Worm (Caenorhabditis elegans) whole organism, L3 larva: ENCODE results near the gene F10E9.3.

Experiments used
- aly-2 ChIP-seq: fragments of 150-350 bp; optimal IDR thresholded peaks from 2 replicates; lab custom pipeline; 2014; ENCODE audit warnings: missing biosample characterization, missing genetic modification characterization
- ama-1 ChIP-seq: fragments of 150-350 bp; optimal IDR thresholded peaks from 2 replicates; lab custom pipeline; 2018
- ceh-28 ChIP-seq: fragments of 150-350 bp; optimal IDR thresholded peaks from 2 replicates; lab custom pipeline; 2014; ENCODE audit warnings: missing biosample characterization, missing genetic modification reagents, missing genetic modification characterization
- daf-12 ChIP-seq: fragments of 150-350 bp; optimal IDR thresholded peaks from 2 replicates; lab custom pipeline; 2014; ENCODE audit warnings: missing biosample characterization, missing genetic modification reagents, missing genetic modification characterization
- egl-27 ChIP-seq: sonication (generic microtip); optimal IDR thresholded peaks from 4 replicates; lab custom pipeline; 2017; ENCODE audit warnings: missing biosample characterization, missing genetic modification reagents, missing genetic modification characterization
- egl-5 ChIP-seq: fragments of 150-350 bp; optimal IDR thresholded peaks from 2 replicates; lab custom pipeline; 2017; ENCODE audit warnings: missing biosample characterization, missing genetic modification reagents, missing genetic modification characterization, inconsistent platforms
- elt-1 ChIP-seq: fragments of 150-350 bp; optimal IDR thresholded peaks from 2 replicates; lab custom pipeline; 2014; ENCODE audit warnings: missing biosample characterization, missing genetic modification characterization
- elt-2 ChIP-seq: sonication (generic microtip); optimal IDR thresholded peaks from 2 replicates; lab custom pipeline; 2016; ENCODE audit warnings: missing genetic modification reagents, mild to moderate bottlenecking, missing genetic modification characterization, missing compliant biosample characterization
- eor-1 ChIP-seq, 2 experiments: fragments of 150-350 bp; optimal IDR thresholded peaks; 2 replicates each; lab custom pipeline; 2014 to 2018; ENCODE audit warnings: missing biosample characterization in 2 of 2, missing genetic modification characterization in 2 of 2
- fkh-10 ChIP-seq: sonication (generic microtip); optimal IDR thresholded peaks from 2 replicates; lab custom pipeline; 2017; ENCODE audit warnings: missing biosample characterization, missing genetic modification reagents, missing genetic modification characterization
- fkh-2 ChIP-seq: fragments of 150-350 bp; optimal IDR thresholded peaks from 2 replicates; lab custom pipeline; 2014; ENCODE audit warnings: missing biosample characterization, missing genetic modification reagents, missing genetic modification characterization
- fos-1 ChIP-seq: fragments of 150-350 bp; optimal IDR thresholded peaks from 2 replicates; lab custom pipeline; 2014; ENCODE audit warnings: missing biosample characterization, missing genetic modification characterization
- jun-1 ChIP-seq: fragments of 150-350 bp; optimal IDR thresholded peaks from 2 replicates; lab custom pipeline; 2014; ENCODE audit warnings: missing biosample characterization, missing genetic modification reagents, missing genetic modification characterization
- lin-15B ChIP-seq: fragments of 150-350 bp; optimal IDR thresholded peaks from 2 replicates; lab custom pipeline; 2014; ENCODE audit warnings: missing biosample characterization, missing genetic modification characterization
- lin-39 ChIP-seq: fragments of 150-350 bp; optimal IDR thresholded peaks from 2 replicates; lab custom pipeline; 2018; ENCODE audit warnings: missing biosample characterization, missing genetic modification reagents, missing genetic modification characterization
- mdl-1 ChIP-seq: fragments of 150-350 bp; optimal IDR thresholded peaks from 2 replicates; lab custom pipeline; 2014; ENCODE audit warnings: missing biosample characterization, missing genetic modification characterization
- nfya-1 ChIP-seq: sonication (generic microtip); optimal IDR thresholded peaks from 2 replicates; lab custom pipeline; 2017; ENCODE audit warnings: missing genetic modification characterization, mild to moderate bottlenecking, missing compliant biosample characterization, antibody characterized with exemption, moderate library complexity; ENCODE audit not compliant: insufficient read depth
- nhr-11 ChIP-seq: fragments of 150-350 bp; optimal IDR thresholded peaks from 2 replicates; lab custom pipeline; 2014; ENCODE audit warnings: missing biosample characterization, missing genetic modification characterization
- nhr-25 ChIP-seq: sonication (generic microtip); optimal IDR thresholded peaks from 2 replicates; lab custom pipeline; 2017; ENCODE audit warnings: missing biosample characterization, missing genetic modification characterization
- nhr-67 ChIP-seq: fragments of 150-350 bp; optimal IDR thresholded peaks from 2 replicates; lab custom pipeline; 2014; ENCODE audit warnings: missing biosample characterization, missing genetic modification characterization
- nhr-77 ChIP-seq: fragments of 150-350 bp; optimal IDR thresholded peaks from 2 replicates; lab custom pipeline; 2014; ENCODE audit warnings: missing biosample characterization, missing genetic modification characterization
- pha-4 ChIP-seq: fragments of 150-350 bp; optimal IDR thresholded peaks from 2 replicates; lab custom pipeline; 2014; ENCODE audit warnings: missing biosample characterization, missing genetic modification reagents, missing genetic modification characterization
- pqm-1 ChIP-seq: fragments of 150-350 bp; optimal IDR thresholded peaks from 2 replicates; lab custom pipeline; 2017; ENCODE audit warnings: missing biosample characterization, missing genetic modification characterization, inconsistent platforms
- sea-2 ChIP-seq: fragments of 150-350 bp; sonication (generic microtip); optimal IDR thresholded peaks from 4 replicates; lab custom pipeline; 2014; ENCODE audit warnings: missing biosample characterization, missing genetic modification reagents, missing genetic modification characterization
- unc-39 ChIP-seq: sonication (generic microtip); optimal IDR thresholded peaks from 4 replicates; lab custom pipeline; 2017; ENCODE audit warnings: missing biosample characterization, missing genetic modification characterization
- unc-62 ChIP-seq: fragments of 150-350 bp; sonication (generic microtip); optimal IDR thresholded peaks from 4 replicates; lab custom pipeline; 2014; ENCODE audit warnings: missing biosample characterization, missing genetic modification reagents, missing genetic modification characterization
- zag-1 ChIP-seq: fragments of 150-350 bp; optimal IDR thresholded peaks from 2 replicates; lab custom pipeline; 2014; ENCODE audit warnings: missing biosample characterization, missing genetic modification characterization
- ztf-4 ChIP-seq: fragments of 150-350 bp; optimal IDR thresholded peaks from 2 replicates; lab custom pipeline; 2014; ENCODE audit warnings: missing biosample characterization, missing genetic modification characterization

F10E9.3 gene

ce11 chrIII:8319100-8319499 lies 8.3 kb downstream of the F10E9.3 start, which contains the start of gene F10E9.11 (continued):
- TF ChIP-seq elt-1 (tag; lab: Kevin White, UChicago): no peak
- TF ChIP-seq nhr-77 (tag; lab: Kevin White, UChicago): no peak
- no peak for TF ChIP-seq mdl-1 (tag; lab: Kevin White, UChicago)
- no peak for TF ChIP-seq aly-2 (tag; lab: Kevin White, UChicago)

ce11 chrIII:8320183-8320582 lies 9.4 kb downstream of the F10E9.3 start, which contains the start of gene F10E9.10:
F10E9.10 (minus strand) TSS chrIII:8320283.
- TF ChIP-seq unc-62: no peak
- no peak for TF ChIP-seq daf-12 (tag; lab: Kevin White, UChicago)
- TF ChIP-seq fkh-10 (GFP tag; lab: Kevin White, UChicago): no peak
- TF ChIP-seq nfya-1 (tag; lab: Kevin White, UChicago): no peak
- no peak for TF ChIP-seq elt-2 (tag; lab: Kevin White, UChicago)
- TF ChIP-seq sea-2 (GFP tag; lab: Kevin White, UChicago): no peak
- no peak for TF ChIP-seq egl-27
- no peak for TF ChIP-seq lin-15B (tag; lab: Kevin White, UChicago)
- no peak for TF ChIP-seq eor-1 (tag; optimal IDR thresholded peaks at IDR 0.05; lab: Kevin White, UChicago)
- no peak for TF ChIP-seq nhr-25 (tag; lab: Kevin White, UChicago)
- no peak for TF ChIP-seq egl-5 (tag; lab: Kevin White, UChicago)
- TF ChIP-seq zag-1 (tag; lab: Kevin White, UChicago): no peak
- no peak for TF ChIP-seq fkh-2 (tag; lab: Kevin White, UChicago)
- no peak for TF ChIP-seq lin-39 (tag; lab: Kevin White, UChicago)

- TF ChIP-seq unc-39 (tag; lab: Kevin White, UChicago): no peak
- peak; percentile 3 for TF ChIP-seq nfya-1 (tag; lab: Kevin White, UChicago)
- no peak for TF ChIP-seq nhr-67 (tag; lab: Kevin White, UChicago)
These were observed 10.4 kb downstream of the F10E9.3 start for ce11 chrIII:8321225-8321624.

ce11 chrIII:8322645-8323213 lies 11.9 kb downstream of the F10E9.3 start, which contains the start of gene F10E9.1:
F10E9.1 (plus strand) TSS chrIII:8323163.
- peak; percentile 62 for TF ChIP-seq nhr-11 (tag; lab: Kevin White, UChicago)
- no peak for TF ChIP-seq pqm-1

ce11 chrIII:8324412-8324811 lies 13.6 kb downstream of the F10E9.3 start, which contains the start of gene F10E9.12:
F10E9.12 (plus strand) TSS chrIII:8324542.
- TF ChIP-seq ama-1 (no peak), elt-2 (tag; lab: Kevin White, UChicago) (peak; percentile 74), pha-4 (tag; lab: Kevin White, UChicago) (peak; percentile 5), pqm-1 (peak; percentile 43)

ce11 chrIII:8325574-8326513 lies 15.0 kb downstream of the F10E9.3 start, which contains the start of gene ZC262.13:
ZC262.13 (plus strand) TSS chrIII:8326214.
- no peak for TF ChIP-seq fos-1
- no peak for TF ChIP-seq nhr-11 (tag; lab: Kevin White, UChicago)
- peak; percentile 24 for TF ChIP-seq ceh-28 (tag; lab: Kevin White, UChicago)
- TF ChIP-seq jun-1 (tag; lab: Kevin White, UChicago): peak; percentile 38
- no peak for TF ChIP-seq ztf-4 (tag; lab: Kevin White, UChicago)
- peak; percentile 91 for TF ChIP-seq elt-2 (tag; lab: Kevin White, UChicago)
- peak; percentile 70 for TF ChIP-seq pqm-1
- TF ChIP-seq pha-4 (tag; lab: Kevin White, UChicago): peak; percentile 49
